Fruit fly (Drosophila melanogaster) whole organism, prepupa: Measurements from ENCODE around the gene SLIRP2.
A peak's percentile ranks its signal among the peaks of the same experiment; 100 is the strongest.

Source experiments
- CG10669 ChIP-seq: fragments of 200-800 bp; sonication (Bioruptor generic); optimal IDR thresholded peaks from 3 replicates; lab custom pipeline; 2018; ENCODE audit warnings: missing biosample characterization, mild to moderate bottlenecking, missing genetic modification characterization, moderate library complexity
- CG11294 ChIP-seq: fragments of 200-800 bp; sonication (Bioruptor generic); IDR thresholded peaks from 2 replicates; pipeline ENCODE4 v1.3.6; 2022; ENCODE audit warnings: missing biosample characterization, missing genetic modification characterization
- CG11762 ChIP-seq: fragments of 200-800 bp; sonication (Bioruptor generic); optimal IDR thresholded peaks from 3 replicates; lab custom pipeline; 2016; ENCODE audit warnings: missing biosample characterization, missing genetic modification characterization; ENCODE audit not compliant: insufficient read depth
- CG11902 ChIP-seq: fragments of 200-800 bp; sonication (Bioruptor generic); optimal IDR thresholded peaks from 3 replicates; lab custom pipeline; 2016; ENCODE audit warnings: missing biosample characterization, missing genetic modification characterization
- CG15336 ChIP-seq: fragments of 200-800 bp; sonication (Bioruptor generic); IDR thresholded peaks from 2 replicates; pipeline ENCODE4 v1.3.6; 2022; ENCODE audit warnings: missing biosample characterization, missing genetic modification characterization
- CG16779 ChIP-seq: fragments of 200-800 bp; sonication (Bioruptor generic); optimal IDR thresholded peaks from 3 replicates; lab custom pipeline; 2017; ENCODE audit warnings: missing biosample characterization, mild to moderate bottlenecking, missing genetic modification characterization
- CG3032 ChIP-seq: fragments of 200-800 bp; optimal IDR thresholded peaks from 2 replicates; lab custom pipeline; 2019; ENCODE audit warnings: missing biosample characterization, mild to moderate bottlenecking, missing genetic modification characterization, moderate library complexity
- CG31627 ChIP-seq: fragments of 200-800 bp; sonication (Bioruptor generic); optimal IDR thresholded peaks from 3 replicates; lab custom pipeline; 2016; ENCODE audit warnings: missing biosample characterization, missing genetic modification characterization
- CG32006 ChIP-seq: fragments of 200-800 bp; sonication (Bioruptor generic); optimal IDR thresholded peaks from 3 replicates; lab custom pipeline; 2017; ENCODE audit warnings: missing biosample characterization, mild to moderate bottlenecking, missing genetic modification characterization
- CG34406 ChIP-seq: fragments of 200-800 bp; sonication (Bioruptor generic); optimal IDR thresholded peaks from 3 replicates; lab custom pipeline; 2016; ENCODE audit warnings: missing biosample characterization, missing genetic modification characterization
- CG4318 ChIP-seq: fragments of 200-800 bp; sonication (Bioruptor generic); optimal IDR thresholded peaks from 3 replicates; lab custom pipeline; 2017; ENCODE audit warnings: missing biosample characterization, mild to moderate bottlenecking, missing genetic modification characterization
- CG6163 ChIP-seq: fragments of 200-800 bp; sonication (Bioruptor generic); IDR thresholded peaks from 3 replicates; pipeline ENCODE4 v1.3.6; 2022; ENCODE audit warnings: missing biosample characterization, missing genetic modification characterization
- CG6792 ChIP-seq: fragments of 200-800 bp; sonication (Bioruptor generic); optimal IDR thresholded peaks from 3 replicates; lab custom pipeline; 2016; ENCODE audit warnings: missing biosample characterization, missing genetic modification characterization
- CG6854 ChIP-seq: fragments of 200-800 bp; sonication (Bioruptor generic); optimal IDR thresholded peaks from 2 replicates; lab custom pipeline; 2017; ENCODE audit warnings: missing biosample characterization, mild to moderate bottlenecking, missing genetic modification characterization
- CG8319 ChIP-seq: fragments of 200-800 bp; sonication (Bioruptor generic); optimal IDR thresholded peaks from 3 replicates; lab custom pipeline; 2016; ENCODE audit warnings: missing biosample characterization, missing genetic modification characterization
- CG8632 ChIP-seq: fragments of 200-800 bp; sonication (Bioruptor generic); optimal IDR thresholded peaks from 3 replicates; lab custom pipeline; 2016; ENCODE audit warnings: missing biosample characterization, missing genetic modification characterization
- CG9139 ChIP-seq: fragments of 200-800 bp; sonication (Bioruptor generic); optimal IDR thresholded peaks from 3 replicates; lab custom pipeline; 2017; ENCODE audit warnings: missing biosample characterization, mild to moderate bottlenecking, missing genetic modification characterization
- Eip75B ChIP-seq: fragments of 200-800 bp; sonication (Bioruptor generic); optimal IDR thresholded peaks from 3 replicates; lab custom pipeline; 2016; ENCODE audit warnings: missing biosample characterization, missing genetic modification characterization
- Eip78C ChIP-seq: fragments of 200-800 bp; sonication (Bioruptor generic); peaks from one replicate; lab custom pipeline; 2016; ENCODE audit warnings: missing biosample characterization, missing genetic modification characterization
- Eip93F ChIP-seq: fragments of 200-800 bp; sonication (Bioruptor generic); optimal IDR thresholded peaks from 2 replicates; lab custom pipeline; 2016; ENCODE audit warnings: missing biosample characterization, mild to moderate bottlenecking, missing genetic modification characterization
- Ets21C ChIP-seq: fragments of 200-800 bp; sonication (Bioruptor generic); optimal IDR thresholded peaks from 3 replicates; lab custom pipeline; 2016; ENCODE audit warnings: missing biosample characterization, missing genetic modification characterization
- Hr38 ChIP-seq: sonication (Bioruptor generic); optimal IDR thresholded peaks from 2 replicates; lab custom pipeline; 2016; ENCODE audit warnings: missing biosample characterization, missing genetic modification characterization
- Hr39 ChIP-seq: fragments of 200-800 bp; sonication (Bioruptor generic); optimal IDR thresholded peaks from 2 replicates; lab custom pipeline; 2016; ENCODE audit warnings: missing biosample characterization, missing genetic modification characterization
- Lpt ChIP-seq: fragments of 200-800 bp; sonication (Bioruptor generic); optimal IDR thresholded peaks from 3 replicates; lab custom pipeline; 2016; ENCODE audit warnings: missing biosample characterization, missing genetic modification characterization
- Met ChIP-seq: fragments of 200-800 bp; sonication (Bioruptor generic); optimal IDR thresholded peaks from 3 replicates; lab custom pipeline; 2016; ENCODE audit warnings: missing biosample characterization, missing genetic modification characterization
- OdsH ChIP-seq: fragments of 200-800 bp; sonication (Bioruptor generic); optimal IDR thresholded peaks from 3 replicates; lab custom pipeline; 2016; ENCODE audit warnings: missing biosample characterization, missing genetic modification characterization
- Smox ChIP-seq: fragments of 200-800 bp; sonication (Bioruptor generic); optimal IDR thresholded peaks from 3 replicates; lab custom pipeline; 2016; ENCODE audit warnings: missing biosample characterization, missing genetic modification characterization
- Sox102F ChIP-seq: fragments of 200-800 bp; sonication (Bioruptor generic); optimal IDR thresholded peaks from 2 replicates; lab custom pipeline; 2016; ENCODE audit warnings: missing biosample characterization, mild to moderate bottlenecking, missing genetic modification characterization
- Sox14 ChIP-seq: fragments of 200-800 bp; sonication (Bioruptor generic); optimal IDR thresholded peaks from 3 replicates; lab custom pipeline; 2016; ENCODE audit warnings: missing biosample characterization, missing genetic modification characterization
- Sox15 ChIP-seq: fragments of 200-800 bp; sonication (Bioruptor generic); optimal IDR thresholded peaks from 3 replicates; lab custom pipeline; 2016; ENCODE audit warnings: missing biosample characterization, missing genetic modification characterization
- cyc ChIP-seq: fragments of 200-800 bp; sonication (Bioruptor generic); optimal IDR thresholded peaks from 3 replicates; lab custom pipeline; 2016; ENCODE audit warnings: missing biosample characterization, missing genetic modification characterization
- dsx ChIP-seq: fragments of 200-800 bp; optimal IDR thresholded peaks from 3 replicates; lab custom pipeline; 2019; ENCODE audit warnings: missing biosample characterization, mild to moderate bottlenecking, missing genetic modification characterization, moderate library complexity; ENCODE audit not compliant: poor library complexity, severe bottlenecking
- eg ChIP-seq: fragments of 200-800 bp; sonication (Bioruptor generic); IDR thresholded peaks from 3 replicates; pipeline ENCODE4 v1.3.6; 2022; ENCODE audit warnings: missing biosample characterization, missing genetic modification characterization
- esn ChIP-seq: fragments of 200-800 bp; sonication (Bioruptor generic); optimal IDR thresholded peaks from 2 replicates; lab custom pipeline; 2016; ENCODE audit warnings: missing biosample characterization, mild to moderate bottlenecking, missing genetic modification characterization, moderate library complexity
- fd85E ChIP-seq: fragments of 200-800 bp; sonication (Bioruptor generic); optimal IDR thresholded peaks from 3 replicates; lab custom pipeline; 2016; ENCODE audit warnings: missing biosample characterization, missing genetic modification characterization
- lz ChIP-seq: fragments of 200-800 bp; sonication (Bioruptor generic); optimal IDR thresholded peaks from 3 replicates; lab custom pipeline; 2016; ENCODE audit warnings: missing biosample characterization, missing genetic modification characterization
- net ChIP-seq: fragments of 200-800 bp; sonication (Bioruptor generic); optimal IDR thresholded peaks from 3 replicates; lab custom pipeline; 2016; ENCODE audit warnings: missing biosample characterization, missing genetic modification characterization
- salr ChIP-seq, 2 experiments: fragments of 200-800 bp; sonication (Bioruptor generic); optimal IDR thresholded peaks; 3 replicates each; lab custom pipeline; 2016 to 2018; ENCODE audit warnings: missing biosample characterization in 2 of 2, missing genetic modification characterization in 2 of 2, mild to moderate bottlenecking in 1 of 2
- spab ChIP-seq: fragments of 200-800 bp; sonication (Bioruptor generic); optimal IDR thresholded peaks from 2 replicates; lab custom pipeline; 2017; ENCODE audit warnings: missing biosample characterization, mild to moderate bottlenecking, missing genetic modification characterization, missing genetic modification reagents
- svp ChIP-seq: fragments of 200-800 bp; sonication (Bioruptor generic); peaks from one replicate; lab custom pipeline; 2016; ENCODE audit warnings: missing biosample characterization, missing genetic modification characterization
- vri ChIP-seq: fragments of 200-800 bp; sonication (Bioruptor generic); optimal IDR thresholded peaks from 3 replicates; lab custom pipeline; 2016; ENCODE audit warnings: missing biosample characterization, mild to moderate bottlenecking, missing genetic modification characterization

Gene SLIRP2

DNA sequence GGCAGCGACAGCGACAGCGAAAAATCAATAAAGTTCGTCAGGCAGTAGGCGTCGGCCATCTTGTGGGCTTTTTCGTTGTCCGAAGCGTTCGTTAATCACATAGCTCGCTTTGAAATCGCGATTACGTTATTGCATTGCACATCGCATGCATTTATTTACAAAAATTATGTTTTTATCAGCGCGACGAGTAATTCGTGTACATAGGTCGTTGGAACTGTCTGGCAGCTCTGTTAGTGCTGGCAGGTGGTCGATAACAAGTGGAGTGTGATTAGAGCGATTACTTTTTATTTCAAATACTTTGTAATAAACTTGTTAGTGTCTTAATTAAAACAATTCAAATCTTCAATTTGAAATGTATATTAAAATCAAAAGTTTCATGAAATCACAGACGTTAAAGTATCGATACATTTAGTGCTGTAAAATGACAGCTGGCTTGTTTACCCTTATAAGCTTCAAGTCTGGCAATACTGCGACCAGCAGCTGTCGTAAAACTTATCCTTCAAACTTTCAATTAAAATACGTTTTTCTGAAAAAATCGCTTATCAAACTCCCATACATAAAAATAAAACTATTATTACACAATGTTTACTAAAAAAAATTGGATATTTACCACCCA is 12.9 kb downstream of the SLIRP2 start, which contains the start of gene CG8032 (continued):
- TF ChIP-seq CG3032 (tag; lab: Kevin White, UChicago) (no peak), Sox15 (GFP tag; lab: Kevin White, UChicago) (no peak), Hr38 (no peak), OdsH (GFP tag; lab: Kevin White, UChicago) (peak; percentile 43), CG11902 (GFP tag; lab: Kevin White, UChicago) (no peak), Smox (GFP tag; lab: Kevin White, UChicago) (peak; percentile 56), CG31627 (peak; percentile 37), CG11294 (GFP tag; lab: Robert Waterston, UW) (no peak), Eip78C (GFP tag; lab: Kevin White, UChicago) (peak; percentile 62), CG8632 (GFP tag; lab: Kevin White, UChicago) (no peak), CG15336 (0 out of 2 replicates have a peak, but pooled peaks have one; percentile 12), Eip93F (GFP tag; lab: Kevin White, UChicago) (no peak), Sox102F (GFP tag; lab: Kevin White, UChicago) (peak; percentile 61), CG9139 (no peak), fd85E (GFP tag; lab: Kevin White, UChicago) (no peak), lz (GFP tag; lab: Kevin White, UChicago) (peak; percentile 62), Hr39 (GFP tag; lab: Kevin White, UChicago) (peak; percentile 57), Met (GFP tag; lab: Kevin White, UChicago) (peak; percentile 50), CG32006 (no peak), net (no peak), CG34406 (GFP tag; lab: Kevin White, UChicago) (peak; percentile 2), svp (GFP tag; lab: Kevin White, UChicago) (peak; percentile 93), CG6792 (GFP tag; lab: Kevin White, UChicago) (peak; percentile 24), Sox14 (GFP tag; lab: Kevin White, UChicago) (peak; percentile 36), CG6163 (GFP tag; lab: Robert Waterston, UW) (no peak), CG6854 (GFP tag; lab: Kevin White, UChicago) (no peak), dsx (GFP tag; lab: Kevin White, UChicago) (peak; percentile 29), spab (GFP tag; lab: Kevin White, UChicago) (no peak), CG16779 (tag; lab: Kevin White, UChicago) (no peak), Ets21C (GFP tag; lab: Kevin White, UChicago) (peak; percentile 30), salr (GFP tag; optimal IDR thresholded peaks at IDR 0.05; lab: Kevin White, UChicago) (peak in 1 of 2 experiments; percentile 14), Lpt (no peak), CG4318 (GFP tag; lab: Kevin White, UChicago) (no peak), cyc (GFP tag; lab: Kevin White, UChicago) (peak; percentile 36)

DNA sequence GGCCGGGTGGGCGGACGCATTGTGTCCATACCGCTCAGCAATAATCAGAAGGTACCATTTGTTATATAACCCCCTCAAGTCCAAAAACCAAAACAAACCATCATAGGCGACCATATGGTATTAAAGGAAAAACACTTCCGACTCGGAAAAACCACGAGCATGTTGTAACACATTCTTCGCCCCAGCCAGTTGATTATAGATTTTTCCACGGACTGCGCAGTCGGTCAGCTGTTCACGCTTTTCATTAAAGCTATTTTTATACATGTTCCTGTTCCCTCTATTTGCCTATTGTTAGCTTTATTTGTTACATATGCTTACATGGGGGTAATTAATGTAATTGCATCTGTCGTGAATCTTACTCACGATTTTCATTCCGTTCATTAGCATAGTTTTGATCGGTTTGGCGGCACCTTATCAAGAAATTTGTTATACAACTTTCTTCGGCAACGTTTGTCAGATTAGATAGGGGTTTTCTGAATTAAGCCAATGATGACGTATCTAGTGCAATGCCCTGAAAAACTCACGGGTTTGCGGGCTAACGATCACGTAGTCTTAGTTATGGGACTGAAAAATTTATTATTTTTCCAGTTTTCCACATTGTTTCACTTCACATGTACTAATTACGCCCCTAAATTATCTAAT is 13.9 kb downstream of the SLIRP2 start:
- TF ChIP-seq CG11294 (GFP tag; lab: Robert Waterston, UW) = no peak
- TF ChIP-seq CG10669 (GFP tag; lab: Kevin White, UChicago) = no peak
- no peak for TF ChIP-seq CG11902 (GFP tag; lab: Kevin White, UChicago)
- TF ChIP-seq vri (GFP tag; lab: Kevin White, UChicago) = peak; percentile 84
- no peak for TF ChIP-seq Eip75B
- TF ChIP-seq, all 60 proteins: peak for 1

DNA sequence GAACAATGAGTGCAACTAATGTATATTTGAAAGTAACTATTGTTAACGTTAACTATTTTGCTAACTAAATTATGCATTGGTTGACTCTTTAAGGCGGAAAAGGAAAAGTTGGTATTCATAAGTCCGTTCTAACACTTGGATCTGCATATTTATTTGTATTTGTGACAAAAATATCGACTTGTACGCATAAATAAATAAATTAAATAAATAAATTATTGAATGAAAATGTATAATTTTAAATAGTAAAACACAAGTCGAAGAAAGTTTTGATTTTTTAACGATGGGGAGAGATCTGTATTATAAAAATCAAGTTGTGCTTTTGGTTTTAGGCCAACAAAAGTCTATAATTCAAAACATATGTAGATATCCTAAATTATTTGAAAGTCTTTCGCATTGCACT is 16.7 kb downstream of the SLIRP2 start, which contains the start of gene CG8036:
CG8036 (plus strand) TSS at position 301 of the 400 bp plus-strand sequence.
- no peak for TF ChIP-seq Hr38
- no peak for TF ChIP-seq Met (GFP tag; lab: Kevin White, UChicago)
- TF ChIP-seq eg (GFP tag; lab: Robert Waterston, UW) = no peak
- TF ChIP-seq CG8632 (GFP tag; lab: Kevin White, UChicago) = no peak
- no peak for TF ChIP-seq CG8319 (GFP tag; lab: Kevin White, UChicago)
- no peak for TF ChIP-seq Eip75B
- TF ChIP-seq CG11762 (GFP tag; lab: Kevin White, UChicago) = no peak
- no peak for TF ChIP-seq CG34406 (GFP tag; lab: Kevin White, UChicago)
- TF ChIP-seq esn (GFP tag; lab: Kevin White, UChicago) = no peak
- no peak for TF ChIP-seq CG11294 (GFP tag; lab: Robert Waterston, UW)
